Fruit fly (Drosophila melanogaster) whole organism, embryonic: ENCODE data around the gene Kdm2.
A peak's percentile ranks its signal among the peaks of the same experiment; 100 is the strongest.

Experiments
- Bteb2 ChIP-seq: fragments of 200-800 bp; sonication (Bioruptor generic); optimal IDR thresholded peaks from 2 replicates; lab custom pipeline; 2016; ENCODE audit warnings: missing biosample characterization, missing genetic modification characterization
- CG10462 ChIP-seq: fragments of 200-800 bp; sonication (Bioruptor generic); optimal IDR thresholded peaks from 2 replicates; lab custom pipeline; 2016; ENCODE audit warnings: missing biosample characterization, missing genetic modification characterization
- CG10543 ChIP-seq: fragments of 200-800 bp; sonication (Bioruptor generic); optimal IDR thresholded peaks from 3 replicates; lab custom pipeline; 2017; ENCODE audit warnings: missing biosample characterization, mild to moderate bottlenecking, missing genetic modification characterization, moderate library complexity
- CG12744 ChIP-seq: fragments of 200-800 bp; sonication (Bioruptor generic); optimal IDR thresholded peaks from 2 replicates; lab custom pipeline; 2016; ENCODE audit warnings: missing biosample characterization, missing genetic modification characterization
- CG13287 ChIP-seq: fragments of 200-800 bp; sonication (Bioruptor generic); IDR thresholded peaks from 2 replicates; pipeline ENCODE4 v1.3.6; 2022; ENCODE audit warnings: missing biosample characterization, missing genetic modification characterization; ENCODE audit not compliant: partially characterized antibody
- CG14667 ChIP-seq: fragments of 200-800 bp; sonication (Bioruptor generic); IDR thresholded peaks from 2 replicates; pipeline ENCODE4 v1.3.6; 2022; ENCODE audit warnings: missing biosample characterization, missing genetic modification characterization
- CG15011 ChIP-seq: fragments of 200-800 bp; sonication (Bioruptor generic); optimal IDR thresholded peaks from 3 replicates; lab custom pipeline; 2018; ENCODE audit warnings: missing biosample characterization, mild to moderate bottlenecking, missing genetic modification characterization
- CG17385 ChIP-seq: fragments of 200-800 bp; sonication (Bioruptor generic); optimal IDR thresholded peaks from 3 replicates; lab custom pipeline; 2018; ENCODE audit warnings: missing biosample characterization, mild to moderate bottlenecking, missing genetic modification characterization
- CG2120 ChIP-seq: fragments of 200-800 bp; sonication (Bioruptor generic); optimal IDR thresholded peaks from 3 replicates; lab custom pipeline; 2016; ENCODE audit warnings: missing biosample characterization, missing genetic modification characterization
- CG31388 ChIP-seq: fragments of 200-800 bp; sonication (Bioruptor generic); optimal IDR thresholded peaks from 2 replicates; lab custom pipeline; 2016; ENCODE audit warnings: missing biosample characterization, missing genetic modification characterization
- CG4820 ChIP-seq: fragments of 200-800 bp; sonication (Bioruptor generic); optimal IDR thresholded peaks from 3 replicates; lab custom pipeline; 2016; ENCODE audit warnings: missing biosample characterization, missing genetic modification characterization
- CG6654 ChIP-seq: fragments of 200-800 bp; sonication (Bioruptor generic); optimal IDR thresholded peaks from 2 replicates; lab custom pipeline; 2017; ENCODE audit warnings: missing biosample characterization, mild to moderate bottlenecking, missing genetic modification characterization
- CG6791 ChIP-seq: fragments of 200-800 bp; sonication (Bioruptor generic); IDR thresholded peaks from 3 replicates; pipeline ENCODE4 v1.3.6; 2022; ENCODE audit warnings: missing biosample characterization, missing genetic modification characterization; ENCODE audit not compliant: partially characterized antibody
- CG7357 ChIP-seq: fragments of 200-800 bp; sonication (Bioruptor generic); IDR thresholded peaks from 3 replicates; pipeline ENCODE4 v1.3.6; 2022; ENCODE audit warnings: missing biosample characterization, missing genetic modification characterization
- CG7839 ChIP-seq: fragments of 200-800 bp; sonication (Bioruptor generic); optimal IDR thresholded peaks from 3 replicates; lab custom pipeline; 2018; ENCODE audit warnings: missing biosample characterization, mild to moderate bottlenecking, missing genetic modification characterization, moderate library complexity
- CG8290 ChIP-seq, 3 experiments: fragments of 200-800 bp; sonication (Bioruptor generic); optimal IDR thresholded peaks; 2 replicates each; lab custom pipeline; 2016 to 2019; ENCODE audit warnings: missing biosample characterization in 3 of 3, missing genetic modification characterization in 3 of 3, mild to moderate bottlenecking in 2 of 3, moderate library complexity in 1 of 3
- CG9797 ChIP-seq: fragments of 200-800 bp; sonication (Bioruptor generic); optimal IDR thresholded peaks from 3 replicates; lab custom pipeline; 2018; ENCODE audit warnings: missing biosample characterization, mild to moderate bottlenecking, missing genetic modification characterization
- Camta ChIP-seq: fragments of 200-800 bp; sonication (Bioruptor generic); optimal IDR thresholded peaks from 2 replicates; lab custom pipeline; 2016; ENCODE audit warnings: missing biosample characterization, missing genetic modification characterization
- D19A ChIP-seq: fragments of 200-800 bp; optimal IDR thresholded peaks from 3 replicates; lab custom pipeline; 2019; ENCODE audit warnings: missing biosample characterization, mild to moderate bottlenecking, missing genetic modification characterization, moderate library complexity
- Fer1 ChIP-seq: fragments of 200-800 bp; sonication (Bioruptor generic); optimal IDR thresholded peaks from 2 replicates; lab custom pipeline; 2017; ENCODE audit warnings: missing biosample characterization, mild to moderate bottlenecking, missing genetic modification characterization
- HLH54F ChIP-seq: fragments of 200-800 bp; sonication (Bioruptor generic); optimal IDR thresholded peaks from 3 replicates; lab custom pipeline; 2016; ENCODE audit warnings: missing biosample characterization, missing genetic modification characterization
- Max ChIP-seq: fragments of 200-800 bp; sonication (Bioruptor generic); optimal IDR thresholded peaks from 2 replicates; lab custom pipeline; 2016; ENCODE audit warnings: missing biosample characterization, mild to moderate bottlenecking, missing genetic modification characterization
- Mrtf ChIP-seq: fragments of 200-800 bp; sonication (Bioruptor generic); IDR thresholded peaks from 3 replicates; pipeline ENCODE4 v1.3.6; 2022; ENCODE audit warnings: missing biosample characterization, missing genetic modification characterization
- Nf-YC ChIP-seq: fragments of 200-800 bp; optimal IDR thresholded peaks from 3 replicates; lab custom pipeline; 2019; ENCODE audit warnings: missing biosample characterization, mild to moderate bottlenecking, missing genetic modification characterization, moderate library complexity
- Opbp ChIP-seq: fragments of 200-800 bp; sonication (Bioruptor generic); IDR thresholded peaks from 3 replicates; pipeline ENCODE4 v1.3.6; 2022; ENCODE audit warnings: missing biosample characterization, missing genetic modification characterization; ENCODE audit not compliant: partially characterized antibody
- Scr ChIP-seq: fragments of 200-800 bp; sonication (Bioruptor generic); IDR thresholded peaks from 2 replicates; pipeline ENCODE4 v1.3.6; 2022; ENCODE audit warnings: missing biosample characterization, missing genetic modification characterization; ENCODE audit not compliant: partially characterized antibody
- Six4 ChIP-seq: fragments of 200-800 bp; sonication (Bioruptor generic); optimal IDR thresholded peaks from 2 replicates; lab custom pipeline; 2016; ENCODE audit warnings: missing biosample characterization, missing genetic modification characterization
- amos ChIP-seq: fragments of 200-800 bp; sonication (Bioruptor generic); IDR thresholded peaks from 2 replicates; pipeline ENCODE4 v1.3.6; 2022; ENCODE audit warnings: missing biosample characterization, missing genetic modification characterization; ENCODE audit not compliant: partially characterized antibody
- ara ChIP-seq: fragments of 200-800 bp; sonication (Bioruptor generic); IDR thresholded peaks from 2 replicates; pipeline ENCODE4 v1.3.6; 2022; ENCODE audit warnings: missing biosample characterization, missing genetic modification characterization
- ase ChIP-seq: fragments of 200-800 bp; sonication (Bioruptor generic); IDR thresholded peaks from 3 replicates; pipeline ENCODE4 v1.3.6; 2022; ENCODE audit warnings: missing biosample characterization, missing genetic modification characterization
- corto ChIP-seq: fragments of 200-800 bp; sonication (Bioruptor generic); optimal IDR thresholded peaks from 2 replicates; lab custom pipeline; 2016; ENCODE audit warnings: missing biosample characterization, mild to moderate bottlenecking, missing genetic modification characterization, moderate library complexity
- da ChIP-seq: fragments of 200-800 bp; sonication (Bioruptor generic); optimal IDR thresholded peaks from 2 replicates; lab custom pipeline; 2016; ENCODE audit warnings: missing biosample characterization, missing genetic modification characterization
- ems ChIP-seq: fragments of 200-800 bp; sonication (Bioruptor generic); optimal IDR thresholded peaks from 3 replicates; lab custom pipeline; 2016; ENCODE audit warnings: missing biosample characterization, missing genetic modification characterization
- gro ChIP-seq: fragments of 200-800 bp; sonication (Bioruptor generic); optimal IDR thresholded peaks from 2 replicates; lab custom pipeline; 2016; ENCODE audit warnings: missing biosample characterization, missing genetic modification characterization
- ham ChIP-seq: fragments of 200-800 bp; sonication (Bioruptor generic); IDR thresholded peaks from 2 replicates; pipeline ENCODE4 v1.3.6; 2022; ENCODE audit warnings: missing biosample characterization, missing genetic modification characterization
- hbn ChIP-seq: fragments of 200-800 bp; sonication (Bioruptor generic); IDR thresholded peaks from 2 replicates; pipeline ENCODE4 v1.3.6; 2022; ENCODE audit warnings: missing biosample characterization, missing genetic modification characterization; ENCODE audit not compliant: partially characterized antibody
- insv ChIP-seq, 2 experiments: fragments of 200-800 bp; sonication (Bioruptor generic); optimal IDR thresholded peaks; 3 replicates each; lab custom pipeline; 2016 to 2018; ENCODE audit warnings: missing biosample characterization in 2 of 2, missing genetic modification characterization in 2 of 2
- kay ChIP-seq: fragments of 200-800 bp; sonication (Bioruptor generic); optimal IDR thresholded peaks from 2 replicates; lab custom pipeline; 2016; ENCODE audit warnings: missing biosample characterization, missing genetic modification characterization
- lilli ChIP-seq: fragments of 200-800 bp; sonication (Bioruptor generic); optimal IDR thresholded peaks from 3 replicates; lab custom pipeline; 2016; ENCODE audit warnings: missing biosample characterization, missing genetic modification characterization
- mirr ChIP-seq: fragments of 200-800 bp; sonication (Bioruptor generic); optimal IDR thresholded peaks from 3 replicates; lab custom pipeline; 2018; ENCODE audit warnings: missing biosample characterization, mild to moderate bottlenecking, missing genetic modification characterization
- nerfin-2 ChIP-seq: fragments of 200-800 bp; sonication (Bioruptor generic); IDR thresholded peaks from 2 replicates; pipeline ENCODE4 v1.3.6; 2022; ENCODE audit warnings: missing biosample characterization, missing genetic modification characterization; ENCODE audit not compliant: partially characterized antibody
- pan ChIP-seq, 4 experiments: fragments of >200 bp in 3 of 4; fragments of 200-800 bp in 1 of 4; sonication (Bioruptor generic) in 1 of 4; optimal IDR thresholded peaks in 3 of 4; IDR thresholded peaks in 1 of 4; 2 replicates each; pipeline versions ENCODE4 v1.3.6 to Lab custom; 2017 to 2022; ENCODE audit warnings: missing biosample characterization in 2 of 4, missing genetic modification characterization in 2 of 4, mixed read lengths in 1 of 4
- phol ChIP-seq: fragments of 200-800 bp; sonication (Bioruptor generic); optimal IDR thresholded peaks from 3 replicates; lab custom pipeline; 2018; ENCODE audit warnings: missing biosample characterization, mild to moderate bottlenecking, missing genetic modification characterization, moderate library complexity
- prd ChIP-seq, 3 experiments: fragments of >200 bp in 2 of 3; fragments of 200-800 bp in 1 of 3; sonication (Bioruptor generic) in 1 of 3; optimal IDR thresholded peaks in 2 of 3; IDR thresholded peaks in 1 of 3; 2 replicates in 2 of 3; 3 replicates in 1 of 3; pipeline versions ENCODE4 v1.3.6 to Lab custom; 2017 to 2022; ENCODE audit warnings: missing biosample characterization in 1 of 3, missing genetic modification characterization in 1 of 3
- sob ChIP-seq: fragments of 200-800 bp; sonication (Bioruptor generic); IDR thresholded peaks from 2 replicates; pipeline ENCODE4 v1.3.6; 2022; ENCODE audit warnings: missing biosample characterization, missing genetic modification characterization
- tna ChIP-seq: fragments of 200-800 bp; sonication (Bioruptor generic); IDR thresholded peaks from 2 replicates; pipeline ENCODE4 v1.3.6; 2022; ENCODE audit warnings: missing biosample characterization, missing genetic modification characterization; ENCODE audit not compliant: partially characterized antibody
- zfh1 ChIP-seq: fragments of 200-800 bp; sonication (Bioruptor generic); IDR thresholded peaks from 3 replicates; pipeline ENCODE4 v1.3.6; 2022; ENCODE audit warnings: missing biosample characterization, missing genetic modification characterization

Kdm2 gene

DNA sequence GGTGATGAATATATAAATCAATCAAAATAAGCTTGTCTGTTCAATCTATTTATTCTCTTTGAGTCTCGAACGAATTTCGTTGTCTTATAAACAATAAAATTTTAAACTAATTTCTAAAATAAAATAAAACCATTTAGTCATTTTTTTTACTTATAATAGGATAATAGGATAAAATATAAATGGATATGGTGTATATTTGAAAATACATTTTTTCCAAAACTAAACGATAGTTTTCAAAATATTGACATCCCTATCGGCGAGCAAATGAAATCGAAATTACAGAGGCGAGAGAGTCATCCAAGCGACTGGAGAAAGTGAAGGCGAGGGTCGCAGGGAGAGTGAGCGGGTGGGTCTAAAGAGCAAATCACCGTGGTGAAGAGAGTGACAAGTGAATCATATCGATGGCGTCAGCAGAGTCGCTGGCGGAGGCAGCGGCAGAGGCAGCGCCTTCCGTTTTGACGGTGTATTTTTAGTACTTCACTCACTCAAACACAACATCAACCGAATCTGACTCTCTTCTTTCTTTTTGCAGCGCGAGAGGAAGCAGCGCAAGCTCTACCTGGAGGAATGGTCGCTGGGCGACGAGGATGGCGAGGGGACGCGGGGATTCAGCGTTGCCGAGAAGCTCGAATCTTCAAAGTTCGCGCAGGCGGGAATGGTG lies 5.2 kb downstream of the Kdm2 start (continued):
- TF ChIP-seq nerfin-2 (GFP tag; lab: Robert Waterston, UW) (no peak), CG31388 (GFP tag; lab: Kevin White, UChicago) (peak; percentile 86), kay (GFP tag; lab: Kevin White, UChicago) (peak; percentile 96), pan (optimal IDR thresholded peaks at IDR 0.05; lab: Kevin White, UChicago) (no peak), pan (GFP tag; optimal IDR thresholded peaks at IDR 0.05 in 1 of 2, IDR thresholded peaks at IDR 0.05 in 1 of 2) (no peak), HLH54F (GFP tag; lab: Kevin White, UChicago) (peak; percentile 66), CG10462 (GFP tag; lab: Kevin White, UChicago) (peak; percentile 91), mirr (peak; percentile 78), Max (GFP tag; lab: Kevin White, UChicago) (peak; percentile 88), CG14667 (GFP tag; lab: Robert Waterston, UW) (no peak), amos (no peak), CG13287 (GFP tag; lab: Robert Waterston, UW) (no peak), Scr (GFP tag; lab: Robert Waterston, UW) (no peak)

DNA sequence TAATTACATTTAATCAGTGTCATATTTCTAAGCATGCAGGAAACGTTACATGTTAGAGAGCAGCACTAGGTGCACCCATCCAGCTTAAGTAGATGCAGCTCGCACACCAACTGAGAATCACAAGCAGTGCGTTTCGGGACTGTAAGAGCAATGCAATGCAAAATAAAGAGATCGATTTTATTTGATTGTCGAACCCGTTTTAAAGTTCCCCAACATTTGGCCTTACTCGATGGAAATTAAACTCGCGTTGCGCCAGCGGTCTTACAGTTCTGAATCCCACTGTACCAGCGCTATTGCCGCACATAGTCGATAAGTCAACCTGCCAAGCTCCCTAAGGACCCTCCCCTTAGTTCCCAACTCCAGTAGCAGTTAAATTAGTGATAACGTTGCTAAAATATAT lies 10.5 kb downstream of the Kdm2 start:
- TF ChIP-seq phol (tag; lab: Kevin White, UChicago): no peak
- no peak for TF ChIP-seq hbn (GFP tag; lab: Robert Waterston, UW)
- no peak for TF ChIP-seq CG12744 (GFP tag; lab: Kevin White, UChicago)
- no peak for TF ChIP-seq CG6791 (GFP tag; lab: Robert Waterston, UW)
- no peak for TF ChIP-seq Nf-YC (tag; lab: Kevin White, UChicago)
- TF ChIP-seq ham: no peak
- TF ChIP-seq CG7357: no peak
- TF ChIP-seq Fer1 (GFP tag; lab: Kevin White, UChicago): no peak
- TF ChIP-seq CG15011 (GFP tag; lab: Kevin White, UChicago): no peak
- TF ChIP-seq CG6654 (GFP tag; lab: Kevin White, UChicago): no peak
- TF ChIP-seq gro (GFP tag; lab: Kevin White, UChicago): no peak
- no peak for TF ChIP-seq CG4820
- no peak for TF ChIP-seq insv (GFP tag; optimal IDR thresholded peaks at IDR 0.05; lab: Kevin White, UChicago)
- TF ChIP-seq corto (GFP tag; lab: Kevin White, UChicago): no peak
- TF ChIP-seq Six4 (GFP tag; lab: Kevin White, UChicago): no peak
- TF ChIP-seq ara (GFP tag; lab: Robert Waterston, UW): 0 out of 2 replicates have a peak, but pooled peaks have one; percentile 29
- no peak for TF ChIP-seq Camta (GFP tag; lab: Kevin White, UChicago)
- TF ChIP-seq Bteb2: no peak
- TF ChIP-seq CG7839 (tag; lab: Kevin White, UChicago): no peak
- TF ChIP-seq CG8290 (GFP tag; optimal IDR thresholded peaks at IDR 0.05; lab: Kevin White, UChicago): no peak
- TF ChIP-seq CG8290 (tag; optimal IDR thresholded peaks at IDR 0.05; lab: Kevin White, UChicago): peak in 1 of 2 experiments; percentile 7
- no peak for TF ChIP-seq CG17385 (GFP tag; lab: Kevin White, UChicago)
- TF ChIP-seq tna (GFP tag; lab: Robert Waterston, UW): no peak
- TF ChIP-seq prd (optimal IDR thresholded peaks at IDR 0.05; lab: Kevin White, UChicago): no peak
- TF ChIP-seq prd (GFP tag; IDR thresholded peaks at IDR 0.05; lab: Robert Waterston, UW): peak; percentile 22; the same call in 1 of the 3 replicates
- TF ChIP-seq Mrtf (GFP tag; lab: Robert Waterston, UW): 0 out of 3 replicates have a peak, but pooled peaks have one; percentile 22
- no peak for TF ChIP-seq Opbp
- no peak for TF ChIP-seq CG2120
- TF ChIP-seq da (GFP tag; lab: Kevin White, UChicago): no peak
- TF ChIP-seq ase (GFP tag; lab: Robert Waterston, UW): 0 out of 3 replicates have a peak, but pooled peaks have one; percentile 24
- TF ChIP-seq CG10543: no peak
- no peak for TF ChIP-seq D19A (tag; lab: Kevin White, UChicago)
- TF ChIP-seq CG9797 (GFP tag; lab: Kevin White, UChicago): no peak
- no peak for TF ChIP-seq ems
- no peak for TF ChIP-seq lilli (GFP tag; lab: Kevin White, UChicago)
- TF ChIP-seq sob (GFP tag; lab: Robert Waterston, UW): peak; percentile 52; the same call in 1 of the 2 replicates
- no peak for TF ChIP-seq HLH54F (GFP tag; lab: Kevin White, UChicago)
- TF ChIP-seq zfh1 (GFP tag; lab: Robert Waterston, UW): no peak
